Worm (Caenorhabditis elegans) whole organism, midembryonic: ENCODE measurements around the gene srlf-28.

Source experiments
- T22C8.4 ChIP-seq: fragments of 200-800 bp; sonication (Bioruptor generic); IDR thresholded peaks from 2 replicates; pipeline ENCODE4 v1.3.6; 2022; ENCODE audit warnings: missing genetic modification characterization, missing compliant biosample characterization
- cog-1 ChIP-seq: sonication (generic microtip); optimal IDR thresholded peaks from 2 replicates; lab custom pipeline; 2016; ENCODE audit warnings: missing genetic modification characterization, missing compliant biosample characterization
- flt-1 ChIP-seq: fragments of 200-800 bp; sonication (Bioruptor generic); IDR thresholded peaks from 2 replicates; pipeline ENCODE4 v1.3.6; 2022; ENCODE audit warnings: missing genetic modification characterization, missing compliant biosample characterization
- klf-2 ChIP-seq: fragments of 200-800 bp; sonication (Bioruptor generic); conservative IDR thresholded peaks from 2 replicates; pipeline ENCODE4 v1.3.6; 2022; ENCODE audit warnings: missing genetic modification reagents, missing genetic modification characterization, missing compliant biosample characterization
- med-1 ChIP-seq: sonication (generic microtip); optimal IDR thresholded peaks from 2 replicates; lab custom pipeline; 2017; ENCODE audit warnings: missing genetic modification characterization, mild to moderate bottlenecking, missing compliant biosample characterization, antibody characterized with exemption, missing genetic modification reagents; ENCODE audit not compliant: insufficient read depth
- ref-1 ChIP-seq: fragments of 200-800 bp; sonication (Bioruptor generic); conservative IDR thresholded peaks from 2 replicates; pipeline ENCODE4 v1.3.6; 2022; ENCODE audit warnings: missing genetic modification reagents, missing genetic modification characterization, missing compliant biosample characterization
- tab-1 ChIP-seq: fragments of 200-800 bp; sonication (Bioruptor generic); IDR thresholded peaks from 2 replicates; pipeline ENCODE4 v1.3.6; 2022; ENCODE audit warnings: missing genetic modification characterization, missing compliant biosample characterization
- ztf-23 ChIP-seq: fragments of 200-800 bp; sonication (Bioruptor generic); IDR thresholded peaks from 2 replicates; pipeline ENCODE4 v1.3.6; 2022; ENCODE audit warnings: missing genetic modification reagents, missing genetic modification characterization, missing compliant biosample characterization
- ztf-29 ChIP-seq: fragments of 200-800 bp; sonication (Bioruptor generic); IDR thresholded peaks from 2 replicates; pipeline ENCODE4 v1.3.6; 2022; ENCODE audit warnings: missing genetic modification reagents, missing genetic modification characterization, missing compliant biosample characterization

srlf-28 gene

DNA sequence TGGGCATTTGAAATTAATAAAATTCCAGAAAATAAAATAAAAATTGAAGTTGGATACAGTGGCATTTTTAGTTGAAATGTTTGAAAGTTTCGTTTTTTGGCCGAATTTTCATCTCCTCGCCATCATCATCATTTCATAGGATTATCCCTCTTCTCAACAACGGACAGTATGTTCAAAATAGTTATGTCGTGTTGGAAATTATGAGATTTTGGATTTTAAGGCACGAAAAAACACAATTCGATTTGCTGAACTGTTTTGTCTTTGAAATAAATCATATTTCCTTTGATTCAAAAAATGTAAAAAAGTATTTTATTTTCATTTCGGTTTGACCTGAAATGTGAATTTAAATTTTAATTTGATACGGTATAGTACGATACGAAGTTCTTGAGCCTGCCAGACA is at the start of gene srlf-28:
srlf-28 (minus strand) TSS at position 101 of the 400 bp plus-strand sequence.
- TF ChIP-seq ztf-23 (GFP tag; lab: Robert Waterston, UW), result no peak
- no peak for TF ChIP-seq med-1 (GFP tag; lab: Kevin White, UChicago)
- TF ChIP-seq cog-1 (tag; lab: Kevin White, UChicago), result no peak
- TF ChIP-seq ref-1 (GFP tag; lab: Robert Waterston, UW), result no peak
- TF ChIP-seq ztf-29 (GFP tag; lab: Robert Waterston, UW), result no peak
- TF ChIP-seq tab-1 (GFP tag; lab: Robert Waterston, UW), result no peak
- no peak for TF ChIP-seq T22C8.4
- no peak for TF ChIP-seq flt-1 (GFP tag; lab: Robert Waterston, UW)
- TF ChIP-seq klf-2 (GFP tag; lab: Robert Waterston, UW), result no peak

- TF ChIP-seq ztf-29 (GFP tag; lab: Robert Waterston, UW) (no peak), ztf-23 (GFP tag; lab: Robert Waterston, UW) (no peak), tab-1 (GFP tag; lab: Robert Waterston, UW) (no peak)
These were observed 48.1 kb upstream of the srlf-28 start for ce11 chrIV:14391746-14392145.

ce11 chrIV:14391268-14391667 is 47.6 kb upstream of the srlf-28 start:
- TF ChIP-seq klf-2 (GFP tag; lab: Robert Waterston, UW) (no peak), T22C8.4 (no peak), tab-1 (GFP tag; lab: Robert Waterston, UW) (no peak), flt-1 (GFP tag; lab: Robert Waterston, UW) (no peak), ztf-23 (GFP tag; lab: Robert Waterston, UW) (no peak), ref-1 (GFP tag; lab: Robert Waterston, UW) (no peak), ztf-29 (GFP tag; lab: Robert Waterston, UW) (no peak), cog-1 (tag; lab: Kevin White, UChicago) (no peak), med-1 (GFP tag; lab: Kevin White, UChicago) (no peak)

DNA sequence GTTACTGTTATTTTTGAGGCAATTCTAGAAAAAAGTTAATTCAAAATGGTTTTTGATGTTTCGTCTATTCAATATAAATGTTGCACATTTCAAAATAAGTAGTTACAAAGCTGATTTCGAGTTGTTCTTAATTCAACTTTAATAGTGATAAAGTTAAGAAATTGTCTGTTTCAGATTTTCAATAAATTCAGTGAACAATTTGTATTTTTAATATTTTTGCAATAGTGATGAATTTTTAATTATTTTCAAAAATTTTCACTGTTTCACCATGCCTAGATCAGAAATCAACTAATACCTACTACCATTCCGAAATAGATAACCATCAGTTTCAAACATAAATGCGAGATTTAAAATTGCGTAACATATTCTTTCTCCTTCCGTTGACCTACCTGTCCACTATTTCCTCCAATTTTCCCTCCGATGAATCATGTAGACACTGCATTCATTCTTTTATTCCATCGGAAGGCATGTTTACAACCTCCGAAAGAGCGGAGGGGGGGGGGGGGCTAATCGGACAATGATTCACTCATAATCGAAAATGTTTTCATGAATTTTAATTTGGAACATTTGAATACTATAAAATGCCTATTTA is 46.5 kb upstream of the srlf-28 start:
- TF ChIP-seq tab-1 (GFP tag; lab: Robert Waterston, UW) (no peak), cog-1 (tag; lab: Kevin White, UChicago) (no peak), ztf-23 (GFP tag; lab: Robert Waterston, UW) (no peak), ztf-29 (GFP tag; lab: Robert Waterston, UW) (no peak), T22C8.4 (no peak), klf-2 (GFP tag; lab: Robert Waterston, UW) (no peak), ref-1 (GFP tag; lab: Robert Waterston, UW) (no peak), med-1 (GFP tag; lab: Kevin White, UChicago) (no peak), flt-1 (GFP tag; lab: Robert Waterston, UW) (no peak)

DNA sequence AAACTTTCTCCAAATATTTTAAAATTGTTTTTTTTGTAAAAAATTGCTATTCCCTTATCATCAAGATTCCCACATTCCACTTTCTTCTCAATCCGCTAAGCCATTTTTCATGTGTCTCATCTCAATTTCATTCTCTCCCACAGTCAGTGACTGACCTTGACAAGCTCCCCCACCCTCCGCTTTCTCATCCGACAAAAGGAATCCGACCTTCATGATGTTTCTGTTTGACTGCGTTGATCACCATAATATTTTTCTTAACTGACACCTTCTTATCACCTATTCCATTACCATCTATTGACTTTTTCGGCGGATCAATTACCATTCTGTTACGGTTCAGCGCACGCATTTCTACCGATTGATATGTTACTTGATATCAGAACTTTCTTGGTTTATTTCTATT is 45.4 kb upstream of the srlf-28 start:
- TF ChIP-seq klf-2 (GFP tag; lab: Robert Waterston, UW), result no peak

DNA sequence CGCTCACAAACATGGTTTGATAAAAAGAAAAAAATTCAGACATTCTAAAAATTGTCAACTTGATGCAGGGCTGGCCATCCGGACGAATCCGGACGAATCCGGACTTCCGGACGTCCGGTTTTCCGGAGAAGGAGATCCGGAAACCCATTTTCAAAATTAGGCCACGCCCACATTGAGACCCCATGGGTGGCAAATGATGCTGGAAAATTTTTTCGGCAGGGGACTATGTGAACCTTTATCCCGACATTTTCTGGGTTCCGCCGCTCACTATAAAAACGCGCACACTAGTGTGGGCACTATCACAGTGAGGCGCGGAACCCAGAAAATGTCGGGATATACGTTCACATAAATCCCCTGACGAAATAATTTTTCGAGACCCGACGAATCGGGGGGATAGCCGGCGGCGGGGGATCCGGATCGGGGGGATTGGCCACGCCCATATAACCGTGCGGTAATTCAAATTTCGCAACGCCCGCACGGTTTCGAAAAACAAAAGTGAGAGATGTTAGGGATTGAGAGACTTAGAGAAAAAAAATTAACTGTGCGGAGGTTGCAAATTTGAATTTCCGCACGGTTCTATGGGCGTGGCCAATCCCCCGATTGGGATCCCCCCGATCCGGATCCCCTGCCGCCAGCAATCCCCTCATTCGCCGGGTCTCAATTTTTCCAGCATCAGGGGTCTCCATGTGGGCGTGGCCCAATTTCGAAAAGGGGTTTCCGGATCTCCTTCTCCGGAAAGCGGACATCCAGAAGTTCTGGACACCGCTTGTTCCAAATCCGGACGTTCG is 44.3 kb upstream of the srlf-28 start:
- no peak for TF ChIP-seq med-1 (GFP tag; lab: Kevin White, UChicago)

ce11 chrIV:14385140-14385539 is 41.5 kb upstream of the srlf-28 start:
- TF ChIP-seq klf-2 (GFP tag; lab: Robert Waterston, UW), result no peak
- no peak for TF ChIP-seq med-1 (GFP tag; lab: Kevin White, UChicago)
- TF ChIP-seq cog-1 (tag; lab: Kevin White, UChicago), result no peak
- TF ChIP-seq ztf-23 (GFP tag; lab: Robert Waterston, UW), result no peak
- TF ChIP-seq T22C8.4, result no peak
- TF ChIP-seq tab-1 (GFP tag; lab: Robert Waterston, UW), result no peak
- no peak for TF ChIP-seq ztf-29 (GFP tag; lab: Robert Waterston, UW)
- TF ChIP-seq flt-1 (GFP tag; lab: Robert Waterston, UW), result no peak
- no peak for TF ChIP-seq ref-1 (GFP tag; lab: Robert Waterston, UW)

- TF ChIP-seq ztf-29 (GFP tag; lab: Robert Waterston, UW) (no peak), ztf-23 (GFP tag; lab: Robert Waterston, UW) (no peak), med-1 (GFP tag; lab: Kevin White, UChicago) (no peak), tab-1 (GFP tag; lab: Robert Waterston, UW) (no peak), klf-2 (GFP tag; lab: Robert Waterston, UW) (no peak), flt-1 (GFP tag; lab: Robert Waterston, UW) (no peak), T22C8.4 (no peak), cog-1 (tag; lab: Kevin White, UChicago) (no peak), ref-1 (GFP tag; lab: Robert Waterston, UW) (no peak)
These were observed 40.5 kb upstream of the srlf-28 start for ce11 chrIV:14384194-14384593.

ce11 chrIV:14383474-14383873 is 39.8 kb upstream of the srlf-28 start, which contains the start of gene paqr-3:
Gene paqr-3, minus strand, starts transcription at chrIV:14383683.
- no peak for TF ChIP-seq klf-2 (GFP tag; lab: Robert Waterston, UW)
- TF ChIP-seq ztf-23 (GFP tag; lab: Robert Waterston, UW), result no peak

- TF ChIP-seq flt-1 (GFP tag; lab: Robert Waterston, UW), result no peak
- TF ChIP-seq ref-1 (GFP tag; lab: Robert Waterston, UW), result no peak
- no peak for TF ChIP-seq tab-1 (GFP tag; lab: Robert Waterston, UW)
- no peak for TF ChIP-seq klf-2 (GFP tag; lab: Robert Waterston, UW)
These were observed 35.5 kb upstream of the srlf-28 start for ce11 chrIV:14379191-14379590.
